Worm (Caenorhabditis elegans): Measurements from ENCODE around the gene grl-15.

Gene grl-15

DNA sequence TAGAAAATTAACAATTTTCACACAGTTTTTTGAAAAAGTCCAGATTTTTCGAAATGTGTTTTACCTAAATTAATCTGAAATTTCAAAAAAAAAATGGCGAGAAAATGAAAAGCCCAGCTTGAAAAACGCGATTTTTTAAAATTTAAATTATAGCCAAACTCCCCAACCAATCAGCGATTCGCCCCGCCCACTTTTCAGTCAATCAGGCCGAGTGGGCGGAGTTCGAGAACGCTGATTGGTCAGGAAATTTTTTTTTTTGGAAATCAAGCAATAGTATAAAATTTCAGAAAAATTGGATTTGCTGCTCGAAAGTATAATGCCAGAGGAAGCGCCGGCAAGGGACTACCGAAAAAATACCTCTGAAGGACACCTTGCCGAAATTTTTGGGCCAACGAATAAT, 4.3 kb downstream of the grl-15 start:
- TF ChIP-seq nfyb-1 (GFP tag; IDR thresholded peaks at IDR 0.05) (peak; percentile 69; the same call in 1 of the 2 replicates), madf-3 (GFP tag; IDR thresholded peaks at IDR 0.05) (no peak)

DNA sequence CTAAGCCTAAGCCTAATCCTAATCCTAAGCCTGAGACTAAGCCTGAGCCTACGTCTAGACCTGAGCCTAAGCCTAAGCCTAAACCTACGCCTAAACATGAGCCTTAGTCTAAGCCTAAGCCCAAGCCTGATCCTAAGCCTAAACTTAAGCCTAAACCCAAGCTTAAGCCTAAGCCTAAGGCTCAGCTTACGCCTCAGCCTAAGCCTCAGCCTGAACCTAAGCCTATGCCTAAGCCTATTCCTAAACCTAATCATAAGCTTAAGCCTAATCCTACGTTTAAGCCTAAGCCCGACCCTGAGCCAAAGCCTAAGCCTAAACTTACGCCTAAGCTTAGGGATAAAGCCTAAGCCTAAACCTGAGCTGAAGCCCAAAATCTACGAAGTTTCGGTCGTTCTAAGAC, 5.6 kb downstream of the grl-15 start:
- TF ChIP-seq ztf-22 (GFP tag; optimal IDR thresholded peaks at IDR 0.05): no peak
- TF ChIP-seq F39B2.1 (GFP tag; IDR thresholded peaks at IDR 0.05): no peak
- TF ChIP-seq Y95B8A.8 (GFP tag; IDR thresholded peaks at IDR 0.05): no peak
- no peak for TF ChIP-seq Y56A3A.18 (GFP tag; IDR thresholded peaks at IDR 0.05)
- TF ChIP-seq mcd-1 (GFP tag; IDR thresholded peaks at IDR 0.05): no peak
- no peak for TF ChIP-seq ets-4 (GFP tag; optimal IDR thresholded peaks at IDR 0.05)
- no peak for TF ChIP-seq Y79H2A.3 (GFP tag; conservative IDR thresholded peaks at IDR 0.05)
- no peak for TF ChIP-seq mel-28 (tag; optimal IDR thresholded peaks at IDR 0.05; ENCODE audit: borderline replicate concordance)

DNA sequence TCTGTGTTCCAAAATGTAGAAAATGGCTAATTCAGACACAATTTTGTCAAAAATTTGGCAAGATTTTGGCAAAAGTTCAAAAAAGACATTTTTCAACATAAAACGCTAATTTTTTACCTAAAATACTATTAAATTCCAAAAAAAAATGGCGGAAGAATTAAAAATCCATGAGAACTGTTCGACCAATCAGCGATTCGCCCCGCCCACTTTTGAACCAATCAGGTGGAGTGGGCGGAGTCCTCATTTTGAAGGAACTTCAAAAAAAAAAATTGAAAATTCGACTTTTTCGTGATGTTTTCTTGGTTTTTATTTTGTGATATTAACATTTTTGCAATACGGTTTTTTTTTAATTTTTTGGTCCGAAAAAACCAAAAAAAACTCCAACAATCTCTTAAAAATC, 7.9 kb downstream of the grl-15 start:
- TF ChIP-seq T07F8.4 (tag; optimal IDR thresholded peaks at IDR 0.05): no peak
- TF ChIP-seq Y53F4B.3 (GFP tag; IDR thresholded peaks at IDR 0.05): no peak
- no peak for TF ChIP-seq hmg-20 (GFP tag; IDR thresholded peaks at IDR 0.05)
- TF ChIP-seq nhr-27 (tag; optimal IDR thresholded peaks at IDR 0.05): no peak
- TF ChIP-seq let-607 (tag; optimal IDR thresholded peaks at IDR 0.05): no peak
- TF ChIP-seq D2030.7 (GFP tag; IDR thresholded peaks at IDR 0.05): no peak
- no peak for TF ChIP-seq rcor-1 (GFP tag; IDR thresholded peaks at IDR 0.05)
- TF ChIP-seq F10E7.11 (tag; optimal IDR thresholded peaks at IDR 0.05): no peak
- no peak for TF ChIP-seq nhr-90 (tag; optimal IDR thresholded peaks at IDR 0.05)
- TF ChIP-seq hsf-1 (GFP tag; IDR thresholded peaks at IDR 0.05): no peak
- no peak for TF ChIP-seq lsl-1 (GFP tag; optimal IDR thresholded peaks at IDR 0.05)
- TF ChIP-seq cebp-2 (GFP tag; IDR thresholded peaks at IDR 0.05): no peak

DNA sequence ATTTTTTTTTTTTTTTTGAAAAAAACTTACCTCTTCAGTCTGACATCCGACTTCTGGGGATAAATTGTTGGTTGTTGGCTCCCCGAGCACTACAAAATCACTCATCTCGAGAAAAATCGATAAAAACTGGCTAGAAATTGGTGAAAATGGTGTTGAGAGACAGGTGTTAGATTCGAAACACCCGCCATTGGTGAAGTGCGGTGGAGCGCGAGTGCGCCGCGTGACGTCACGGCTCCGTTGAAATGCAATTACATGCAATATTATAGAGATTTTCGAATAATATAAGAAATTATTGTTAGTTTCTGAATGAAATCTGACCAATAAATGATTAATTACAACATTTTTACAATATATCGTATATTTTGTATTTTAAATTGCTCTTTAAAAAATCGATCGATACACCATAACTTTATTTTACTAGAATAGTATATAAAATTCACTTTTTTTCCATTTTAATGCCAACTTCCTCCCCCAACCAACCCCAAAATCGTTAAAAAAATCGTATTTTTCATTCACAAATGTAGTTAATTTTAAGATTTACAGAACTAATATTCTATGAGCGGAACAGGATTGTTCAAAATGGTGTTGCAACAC, 9.6 kb downstream of the grl-15 start, which contains the start of the genes Y75B8A.18 and Y75B8A.19:
Gene Y75B8A.18 (minus strand): TSS at position 142 of the 594 bp plus-strand sequence.
Gene Y75B8A.19 (plus strand): TSS at position 544 of the 594 bp plus-strand sequence.
- TF ChIP-seq snpc-4 (GFP tag; optimal IDR thresholded peaks at IDR 0.05): no peak
- TF ChIP-seq snpc-4 (tag; optimal IDR thresholded peaks at IDR 0.05): peak in 1 of 4 experiments; percentile 25
- TF ChIP-seq F23B12.7 (tag; optimal IDR thresholded peaks at IDR 0.05; ENCODE audit: insufficient read depth): no peak
- peak; percentile 93 for TF ChIP-seq mcd-1 (GFP tag; IDR thresholded peaks at IDR 0.05)
- peak; percentile 77 for TF ChIP-seq lin-54 (GFP tag; optimal IDR thresholded peaks at IDR 0.05)
- no peak for TF ChIP-seq T26A5.8 (tag; optimal IDR thresholded peaks at IDR 0.05)
- TF ChIP-seq lin-35 (GFP tag; optimal IDR thresholded peaks at IDR 0.05): peak in 1 of 3 experiments; percentile 84
- peak; percentile 65 for TF ChIP-seq efl-1 (GFP tag; optimal IDR thresholded peaks at IDR 0.05)
- TF ChIP-seq dpl-1 (GFP tag; optimal IDR thresholded peaks at IDR 0.05): peak; percentile 44

DNA sequence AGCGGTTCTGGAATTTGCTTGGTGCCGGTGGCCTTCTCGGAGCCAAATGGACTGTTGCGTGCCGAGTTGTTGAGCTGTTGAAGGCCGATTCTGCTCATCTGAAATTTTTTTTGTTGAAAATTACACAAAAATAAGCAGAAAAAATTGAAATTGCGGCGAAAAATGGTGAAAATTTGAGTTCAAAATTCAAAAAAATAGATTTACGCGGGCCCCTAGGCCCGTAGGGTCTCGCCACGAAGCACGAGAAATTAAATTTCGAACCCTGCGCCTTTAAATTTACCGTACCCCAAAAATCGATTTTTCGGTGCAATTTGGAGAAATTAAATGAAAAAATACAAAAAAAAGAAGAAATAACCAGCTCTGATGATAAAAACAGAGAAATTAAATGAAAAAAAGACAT, 10.6 kb downstream of the grl-15 start, which contains the start of gene gmn-1:
Gene gmn-1 (minus strand): TSS at position 98 of the 400 bp plus-strand sequence.
- TF ChIP-seq athp-1 (tag; optimal IDR thresholded peaks at IDR 0.05) (peak; percentile 53), F57A8.1 (GFP tag; optimal IDR thresholded peaks at IDR 0.05) (no peak), egl-44 (GFP tag; IDR thresholded peaks at IDR 0.05) (no peak), pha-4 (tag; optimal IDR thresholded peaks at IDR 0.05) (no peak), zfh-2 (GFP tag; conservative IDR thresholded peaks at IDR 0.05) (no peak), B0336.3 (GFP tag; IDR thresholded peaks at IDR 0.05) (no peak), T26A5.8 (tag; optimal IDR thresholded peaks at IDR 0.05) (no peak), C17E4.6 (GFP tag; IDR thresholded peaks at IDR 0.05) (no peak), hsf-1 (GFP tag; IDR thresholded peaks at IDR 0.05) (0 out of 2 replicates have a peak, but pooled peaks have one; percentile 31), hlh-26 (GFP tag; conservative IDR thresholded peaks at IDR 0.05) (no peak), ekl-4 (GFP tag; IDR thresholded peaks at IDR 0.05) (peak; percentile 44; the same call in 1 of the 2 replicates), him-1 (tag; optimal IDR thresholded peaks at IDR 0.05) (no peak), F33H1.4 (GFP tag; IDR thresholded peaks at IDR 0.05) (peak; percentile 93), cebp-2 (GFP tag; IDR thresholded peaks at IDR 0.05) (no peak), ztf-6 (GFP tag; IDR thresholded peaks at IDR 0.05) (no peak), nfyb-1 (GFP tag; IDR thresholded peaks at IDR 0.05) (no peak)

Data from whole organism, young adult.